Worm (Caenorhabditis elegans): ENCODE data around the gene spp-11.

ce11 chrII:6358905-6359304 is 48.3 kb downstream of the spp-11 start, which contains the start of gene C32D5.12:
- TF ChIP-seq ama-1 (optimal IDR thresholded peaks at IDR 0.05) = no peak
- TF ChIP-seq fos-1 (tag; optimal IDR thresholded peaks at IDR 0.05) = no peak
- TF ChIP-seq Y48G9A.11 (GFP tag; IDR thresholded peaks at IDR 0.05) = no peak
- no peak for TF ChIP-seq fkh-10 (GFP tag; optimal IDR thresholded peaks at IDR 0.05)
- TF ChIP-seq unc-130 (GFP tag; optimal IDR thresholded peaks at IDR 0.05) = no peak
- no peak for TF ChIP-seq lin-13 (GFP tag; optimal IDR thresholded peaks at IDR 0.05)
- TF ChIP-seq sdz-12 (GFP tag; optimal IDR thresholded peaks at IDR 0.05) = no peak
- no peak for TF ChIP-seq egl-27 (tag; optimal IDR thresholded peaks at IDR 0.05)

Data from whole organism, L4 larva.